Worm (Caenorhabditis elegans) whole organism, L4 larva: ENCODE results near the gene baf-1.

Experiments used
- D1046.2 ChIP-seq: fragments of 200-800 bp; sonication (Bioruptor generic); IDR thresholded peaks from 2 replicates; pipeline ENCODE4 v1.3.6; 2022; ENCODE audit warnings: missing genetic modification characterization, missing compliant biosample characterization
- F26F4.8 ChIP-seq: fragments of 200-800 bp; sonication (Bioruptor generic); conservative IDR thresholded peaks from 2 replicates; pipeline ENCODE4 v1.3.6; 2022; ENCODE audit warnings: missing genetic modification characterization, missing compliant biosample characterization
- F44E2.7 ChIP-seq: fragments of 200-800 bp; sonication (Bioruptor generic); IDR thresholded peaks from 2 replicates; pipeline ENCODE4 v2.1.2; 2022; ENCODE audit warnings: missing genetic modification characterization, missing compliant biosample characterization
- R02D3.7 ChIP-seq: fragments of 150-350 bp; sonication (generic microtip); optimal IDR thresholded peaks from 3 replicates; lab custom pipeline; 2014; ENCODE audit warnings: missing biosample characterization, missing genetic modification characterization
- Y5F2A.4 ChIP-seq: fragments of 200-800 bp; sonication (Bioruptor generic); optimal IDR thresholded peaks from 2 replicates; lab custom pipeline; 2018; ENCODE audit warnings: mild to moderate bottlenecking, missing genetic modification characterization, missing compliant biosample characterization
- Y75B8A.6 ChIP-seq: fragments of 200-800 bp; sonication (Bioruptor generic); IDR thresholded peaks from 2 replicates; pipeline ENCODE4 v1.3.6; 2022; ENCODE audit warnings: missing genetic modification reagents, missing genetic modification characterization, missing compliant biosample characterization
- arid-1 ChIP-seq: fragments of 200-800 bp; sonication (Bioruptor generic); conservative IDR thresholded peaks from 2 replicates; pipeline ENCODE4 v1.3.6; 2022; ENCODE audit warnings: missing genetic modification reagents, missing genetic modification characterization, missing compliant biosample characterization
- attf-4 ChIP-seq: sonication (generic microtip); optimal IDR thresholded peaks from 3 replicates; lab custom pipeline; 2017; ENCODE audit warnings: missing biosample characterization, missing genetic modification characterization
- ceh-28 ChIP-seq: fragments of 150-350 bp; optimal IDR thresholded peaks from 2 replicates; lab custom pipeline; 2014; ENCODE audit warnings: missing biosample characterization, missing genetic modification reagents, missing genetic modification characterization
- ceh-44 ChIP-seq: fragments of 200-800 bp; sonication (Bioruptor generic); IDR thresholded peaks from 2 replicates; pipeline ENCODE4 v1.3.6; 2022; ENCODE audit warnings: missing genetic modification reagents, missing genetic modification characterization, missing compliant biosample characterization
- ces-1 ChIP-seq: fragments of 150-350 bp; sonication (generic microtip); optimal IDR thresholded peaks from 4 replicates; lab custom pipeline; 2014; ENCODE audit warnings: missing biosample characterization, missing genetic modification reagents, missing genetic modification characterization
- cey-2 ChIP-seq: sonication (generic microtip); optimal IDR thresholded peaks from 3 replicates; lab custom pipeline; 2017; ENCODE audit warnings: missing genetic modification characterization, mild to moderate bottlenecking, missing compliant biosample characterization, antibody characterized with exemption, borderline replicate concordance; ENCODE audit not compliant: insufficient read depth
- daf-12 ChIP-seq: fragments of 150-350 bp; optimal IDR thresholded peaks from 2 replicates; lab custom pipeline; 2014; ENCODE audit warnings: missing biosample characterization, missing genetic modification reagents, missing genetic modification characterization
- daf-19 ChIP-seq: fragments of 200-800 bp; sonication (Bioruptor generic); conservative IDR thresholded peaks from 2 replicates; pipeline ENCODE4 v1.3.6; 2022; ENCODE audit warnings: missing genetic modification characterization, missing compliant biosample characterization
- daf-8 ChIP-seq: fragments of 200-800 bp; sonication (Bioruptor generic); IDR thresholded peaks from 2 replicates; pipeline ENCODE4 v1.3.6; 2022; ENCODE audit warnings: missing genetic modification characterization, missing compliant biosample characterization
- dmd-6 ChIP-seq: fragments of 200-800 bp; sonication (Bioruptor generic); IDR thresholded peaks from 2 replicates; pipeline ENCODE4 v1.3.6; 2022; ENCODE audit warnings: missing genetic modification reagents, missing genetic modification characterization, missing compliant biosample characterization
- dmd-9 ChIP-seq: fragments of 200-800 bp; sonication (Bioruptor generic); IDR thresholded peaks from 2 replicates; pipeline ENCODE4 v1.3.6; 2022; ENCODE audit warnings: missing genetic modification reagents, missing genetic modification characterization, missing compliant biosample characterization
- dve-1 ChIP-seq: sonication (generic microtip); optimal IDR thresholded peaks from 2 replicates; lab custom pipeline; 2017; ENCODE audit warnings: antibody characterized with exemption, mild to moderate bottlenecking, missing genetic modification characterization, missing compliant biosample characterization; ENCODE audit not compliant: insufficient read depth
- fkh-10 ChIP-seq: fragments of 150-350 bp; optimal IDR thresholded peaks from 2 replicates; lab custom pipeline; 2014; ENCODE audit warnings: missing biosample characterization, missing genetic modification reagents, missing genetic modification characterization
- hlh-11 ChIP-seq: fragments of 200-800 bp; sonication (Bioruptor generic); optimal IDR thresholded peaks from 2 replicates; lab custom pipeline; 2018; ENCODE audit warnings: mild to moderate bottlenecking, missing genetic modification characterization, missing compliant biosample characterization
- hmg-1.1 ChIP-seq: fragments of 200-800 bp; sonication (Bioruptor generic); IDR thresholded peaks from 2 replicates; pipeline ENCODE4 v1.3.6; 2022; ENCODE audit warnings: missing genetic modification reagents, missing genetic modification characterization, missing compliant biosample characterization
- jun-1 ChIP-seq: fragments of 150-350 bp; optimal IDR thresholded peaks from 2 replicates; lab custom pipeline; 2014; ENCODE audit warnings: missing biosample characterization, missing genetic modification reagents, missing genetic modification characterization
- lin-1 ChIP-seq: fragments of 200-800 bp; sonication (Bioruptor generic); IDR thresholded peaks from 2 replicates; pipeline ENCODE4 v1.3.6; 2022; ENCODE audit warnings: missing genetic modification reagents, missing genetic modification characterization, missing compliant biosample characterization
- lin-29 ChIP-seq: fragments of 200-800 bp; sonication (Bioruptor generic); IDR thresholded peaks from 2 replicates; pipeline ENCODE4 v1.3.6; 2022; ENCODE audit warnings: missing genetic modification reagents, missing genetic modification characterization, missing compliant biosample characterization
- lir-3 ChIP-seq: sonication (generic microtip); optimal IDR thresholded peaks from 2 replicates; lab custom pipeline; 2016; ENCODE audit warnings: mild to moderate bottlenecking, missing genetic modification characterization, missing compliant biosample characterization
- lsy-2 ChIP-seq, 2 experiments: fragments of 150-350 bp in 1 of 2; sonication (generic microtip) in 1 of 2; optimal IDR thresholded peaks; 2 replicates each; lab custom pipeline; 2014 to 2017; ENCODE audit warnings: missing biosample characterization in 2 of 2, missing genetic modification characterization in 2 of 2
- mdl-1 ChIP-seq, 2 experiments: fragments of 150-350 bp in 1 of 2; sonication (generic microtip) in 1 of 2; optimal IDR thresholded peaks; 2 replicates each; lab custom pipeline; 2014 to 2017; ENCODE audit warnings: missing biosample characterization in 2 of 2, missing genetic modification characterization in 2 of 2
- mep-1 ChIP-seq: fragments of 150-350 bp; sonication (generic microtip); optimal IDR thresholded peaks from 3 replicates; lab custom pipeline; 2014; ENCODE audit warnings: missing biosample characterization, missing genetic modification characterization
- mes-2 ChIP-seq: sonication (generic microtip); optimal IDR thresholded peaks from 2 replicates; lab custom pipeline; 2016; ENCODE audit warnings: missing genotype, mild to moderate bottlenecking, missing genetic modification characterization, missing compliant biosample characterization; ENCODE audit not compliant: poor library complexity, severe bottlenecking
- mxl-2 ChIP-seq: fragments of 200-800 bp; sonication (Bioruptor generic); conservative IDR thresholded peaks from 2 replicates; pipeline ENCODE4 v1.3.6; 2022; ENCODE audit warnings: missing genetic modification reagents, missing genetic modification characterization, missing compliant biosample characterization
- nhr-11 ChIP-seq: fragments of 150-350 bp; optimal IDR thresholded peaks from 2 replicates; lab custom pipeline; 2014; ENCODE audit warnings: missing biosample characterization, missing genetic modification characterization
- nhr-237 ChIP-seq: sonication (generic microtip); optimal IDR thresholded peaks from 2 replicates; lab custom pipeline; 2017; ENCODE audit warnings: missing biosample characterization, missing genetic modification characterization
- nhr-25 ChIP-seq: sonication (generic microtip); optimal IDR thresholded peaks from 2 replicates; lab custom pipeline; 2017; ENCODE audit warnings: missing genetic modification characterization, mild to moderate bottlenecking, missing compliant biosample characterization, antibody characterized with exemption, moderate library complexity, borderline replicate concordance; ENCODE audit not compliant: insufficient read depth
- nhr-41 ChIP-seq: fragments of 200-800 bp; sonication (Bioruptor generic); IDR thresholded peaks from 2 replicates; pipeline ENCODE4 v1.3.6; 2022; ENCODE audit warnings: missing genetic modification reagents, missing genetic modification characterization, missing compliant biosample characterization
- nhr-48 ChIP-seq: sonication (generic microtip); optimal IDR thresholded peaks from 2 replicates; lab custom pipeline; 2016; ENCODE audit warnings: mild to moderate bottlenecking, missing genetic modification characterization, missing compliant biosample characterization
- nhr-6 ChIP-seq: fragments of 150-350 bp; optimal IDR thresholded peaks from 2 replicates; lab custom pipeline; 2014; ENCODE audit warnings: missing biosample characterization, missing genetic modification characterization
- nhr-76 ChIP-seq: fragments of 150-350 bp; optimal IDR thresholded peaks from 2 replicates; lab custom pipeline; 2014; ENCODE audit warnings: missing biosample characterization, missing genetic modification characterization
- nhr-77 ChIP-seq: fragments of 150-350 bp; optimal IDR thresholded peaks from 2 replicates; lab custom pipeline; 2014; ENCODE audit warnings: missing biosample characterization, missing genetic modification characterization
- pqm-1 ChIP-seq: sonication (generic microtip); optimal IDR thresholded peaks from 2 replicates; lab custom pipeline; 2017; ENCODE audit warnings: missing biosample characterization, missing genetic modification characterization
- rbr-2 ChIP-seq: sonication (generic microtip); optimal IDR thresholded peaks from 2 replicates; lab custom pipeline; 2016; ENCODE audit warnings: missing genotype, missing genetic modification characterization, missing compliant biosample characterization
- snpc-1.2 ChIP-seq: fragments of 200-800 bp; sonication (Bioruptor generic); IDR thresholded peaks from 2 replicates; pipeline ENCODE4 v1.3.6; 2022; ENCODE audit warnings: missing genetic modification reagents, missing genetic modification characterization, missing compliant biosample characterization
- snpc-4 ChIP-seq: fragments of 150-350 bp; optimal IDR thresholded peaks from 2 replicates; lab custom pipeline; 2014; ENCODE audit warnings: missing biosample characterization, missing genetic modification characterization
- spr-3 ChIP-seq: fragments of 200-800 bp; sonication (Bioruptor generic); optimal IDR thresholded peaks from 2 replicates; lab custom pipeline; 2018; ENCODE audit warnings: mild to moderate bottlenecking, missing genetic modification characterization, missing compliant biosample characterization
- tag-97 ChIP-seq: fragments of 200-800 bp; sonication (Bioruptor generic); IDR thresholded peaks from 2 replicates; pipeline ENCODE4 v1.3.6; 2022; ENCODE audit warnings: missing genetic modification characterization, missing compliant biosample characterization
- tra-1 ChIP-seq: fragments of 200-800 bp; sonication (Bioruptor generic); IDR thresholded peaks from 2 replicates; pipeline ENCODE4 v1.3.6; 2022; ENCODE audit warnings: missing genetic modification reagents, missing genetic modification characterization, missing compliant biosample characterization
- unc-130 ChIP-seq: sonication (generic microtip); optimal IDR thresholded peaks from 2 replicates; lab custom pipeline; 2016; ENCODE audit warnings: missing genetic modification reagents, missing genetic modification characterization, missing compliant biosample characterization
- zfp-2 ChIP-seq: sonication (generic microtip); optimal IDR thresholded peaks from 2 replicates; lab custom pipeline; 2016; ENCODE audit warnings: mild to moderate bottlenecking, missing genetic modification characterization, missing compliant biosample characterization
- zfp-3 ChIP-seq: fragments of 200-800 bp; sonication (Bioruptor generic); conservative IDR thresholded peaks from 2 replicates; pipeline ENCODE4 v1.3.6; 2022; ENCODE audit warnings: missing genetic modification reagents, missing genetic modification characterization, missing compliant biosample characterization
- zip-11 ChIP-seq: fragments of 200-800 bp; sonication (Bioruptor generic); IDR thresholded peaks from 2 replicates; pipeline ENCODE4 v1.3.6; 2022; ENCODE audit warnings: missing genetic modification characterization, missing compliant biosample characterization
- zip-2 ChIP-seq: fragments of 150-350 bp; optimal IDR thresholded peaks from 2 replicates; lab custom pipeline; 2014; ENCODE audit warnings: missing biosample characterization, missing genetic modification characterization
- ztf-11 ChIP-seq: fragments of 150-350 bp; optimal IDR thresholded peaks from 2 replicates; lab custom pipeline; 2014; ENCODE audit warnings: missing biosample characterization, missing genetic modification characterization

Gene baf-1

DNA sequence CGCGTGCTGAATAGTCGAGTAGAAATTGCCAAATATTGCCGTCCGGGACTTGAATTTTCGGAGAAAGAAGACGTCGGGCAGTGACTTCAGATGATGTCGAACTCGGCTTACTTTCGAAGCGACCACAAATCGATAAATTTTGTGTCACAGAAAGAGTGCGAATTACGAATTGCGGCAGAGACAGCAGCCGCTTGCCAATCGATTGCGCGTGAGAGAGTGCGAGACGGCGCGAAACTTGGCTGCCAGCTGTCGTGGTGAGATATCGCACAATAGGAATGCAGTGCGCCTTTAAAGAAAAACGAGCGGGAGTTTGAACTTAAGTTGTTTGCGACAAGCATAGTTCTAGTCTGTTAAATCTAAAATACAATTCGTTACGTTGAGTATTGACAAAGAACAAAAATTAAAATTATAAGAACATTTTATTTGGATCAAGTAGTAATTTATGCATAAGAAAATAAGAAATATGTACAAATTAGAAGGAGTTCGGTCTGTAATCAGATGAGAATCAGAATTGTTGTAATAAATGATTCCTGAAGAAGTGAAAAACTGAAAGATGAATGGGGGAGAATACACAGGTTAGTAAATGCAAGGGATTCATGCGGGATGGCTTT lies 23.7 kb upstream of the baf-1 start, which contains the start of gene pir-2:
Gene pir-2 (minus strand): TSS at position 218 of the 611 bp plus-strand sequence.
- no peak for TF ChIP-seq snpc-4 (tag; lab: Kevin White, UChicago)
- TF ChIP-seq Y75B8A.6 (GFP tag; lab: Robert Waterston, UW): no peak
- peak; percentile 89 for TF ChIP-seq ceh-28 (tag; lab: Kevin White, UChicago)
- TF ChIP-seq pqm-1: no peak
- no peak for TF ChIP-seq daf-8 (GFP tag; lab: Robert Waterston, UW)
- TF ChIP-seq ceh-44 (GFP tag; lab: Robert Waterston, UW): no peak
- TF ChIP-seq lsy-2 (tag; optimal IDR thresholded peaks at IDR 0.05; lab: Kevin White, UChicago): peak; percentile 64 to 92
- TF ChIP-seq nhr-237: no peak
- peak; percentile 81 for TF ChIP-seq hmg-1.1 (GFP tag; lab: Robert Waterston, UW)
- TF ChIP-seq mxl-2 (GFP tag; lab: Robert Waterston, UW): no peak
- no peak for TF ChIP-seq jun-1 (tag; lab: Kevin White, UChicago)
- no peak for TF ChIP-seq lir-3 (tag; lab: Kevin White, UChicago)
- peak; percentile 31 for TF ChIP-seq nhr-77 (tag; lab: Kevin White, UChicago)
- TF ChIP-seq lin-1 (GFP tag; lab: Robert Waterston, UW): no peak
- no peak for TF ChIP-seq tag-97 (GFP tag; lab: Robert Waterston, UW)
- no peak for TF ChIP-seq lin-29 (GFP tag; lab: Robert Waterston, UW)
- no peak for TF ChIP-seq dmd-9 (GFP tag; lab: Robert Waterston, UW)
- TF ChIP-seq zip-11 (GFP tag; lab: Robert Waterston, UW): no peak
- peak; percentile 78 for TF ChIP-seq dve-1 (tag; lab: Kevin White, UChicago)
- TF ChIP-seq attf-4 (tag; lab: Kevin White, UChicago): no peak
- TF ChIP-seq zip-2 (tag; lab: Kevin White, UChicago): no peak
- peak; percentile 84 for TF ChIP-seq rbr-2 (tag; lab: Kevin White, UChicago)
- peak; percentile 85 for TF ChIP-seq mep-1 (tag; lab: Kevin White, UChicago)
- peak; percentile 69 for TF ChIP-seq nhr-25 (tag; lab: Kevin White, UChicago)
- TF ChIP-seq daf-19 (GFP tag; lab: Robert Waterston, UW): no peak
- TF ChIP-seq ztf-11: no peak
- TF ChIP-seq hlh-11: peak; percentile 92
- peak; percentile 51; the same call in 1 of the 2 replicates for TF ChIP-seq arid-1 (GFP tag; lab: Robert Waterston, UW)
- no peak for TF ChIP-seq nhr-76 (tag; lab: Kevin White, UChicago)
- peak; percentile 7 for TF ChIP-seq nhr-48 (tag; lab: Kevin White, UChicago)
- TF ChIP-seq dmd-6 (GFP tag; lab: Robert Waterston, UW): peak; percentile 61
- TF ChIP-seq nhr-6 (tag; lab: Kevin White, UChicago): peak; percentile 87
- peak; percentile 44 for TF ChIP-seq fkh-10 (GFP tag; lab: Kevin White, UChicago)
- no peak for TF ChIP-seq daf-12 (tag; lab: Kevin White, UChicago)
- TF ChIP-seq nhr-11: peak; percentile 75
- no peak for TF ChIP-seq tra-1 (GFP tag; lab: Robert Waterston, UW)
- TF ChIP-seq Y5F2A.4 (GFP tag; lab: Kevin White, UChicago): no peak
- no peak for TF ChIP-seq spr-3 (GFP tag; lab: Kevin White, UChicago)
- no peak for TF ChIP-seq cey-2
- TF ChIP-seq mes-2 (tag; lab: Kevin White, UChicago): peak; percentile 92
- TF ChIP-seq nhr-41 (GFP tag; lab: Robert Waterston, UW): no peak
- TF ChIP-seq zfp-3 (GFP tag; lab: Robert Waterston, UW): no peak
- TF ChIP-seq unc-130 (GFP tag; lab: Kevin White, UChicago): peak; percentile 43
- no peak for TF ChIP-seq D1046.2 (GFP tag; lab: Robert Waterston, UW)
- no peak for TF ChIP-seq snpc-1.2
- TF ChIP-seq F26F4.8 (GFP tag; lab: Robert Waterston, UW): no peak
- TF ChIP-seq R02D3.7 (tag; lab: Kevin White, UChicago): no peak
- TF ChIP-seq F44E2.7 (GFP tag; lab: Robert Waterston, UW): peak; percentile 63; the same call in 1 of the 2 replicates
- TF ChIP-seq ces-1: no peak
- TF ChIP-seq mdl-1 (tag; optimal IDR thresholded peaks at IDR 0.05; lab: Kevin White, UChicago): peak in 1 of 2 experiments; percentile 62
- TF ChIP-seq zfp-2 (tag; lab: Kevin White, UChicago): peak; percentile 16
